Fruit fly (Drosophila melanogaster) whole organism, embryonic: ENCODE results near the gene CG15922.
A peak's percentile ranks its signal among the peaks of the same experiment; 100 is the strongest.

Experiments
- Abd-B ChIP-seq: fragments of 200-800 bp; sonication (Bioruptor generic); optimal IDR thresholded peaks from 2 replicates; lab custom pipeline; 2018; ENCODE audit warnings: missing biosample characterization, mild to moderate bottlenecking, missing genetic modification characterization, moderate library complexity
- Ada2b ChIP-seq: fragments of 200-800 bp; sonication (Bioruptor generic); IDR thresholded peaks from 2 replicates; pipeline ENCODE4 v1.3.6; 2022; ENCODE audit warnings: missing biosample characterization, missing genetic modification characterization
- Atf-2 ChIP-seq: fragments of 200-800 bp; sonication (Bioruptor generic); optimal IDR thresholded peaks from 2 replicates; lab custom pipeline; 2016; ENCODE audit warnings: missing biosample characterization, missing genetic modification characterization
- CG10267 ChIP-seq: fragments of 200-800 bp; sonication (Bioruptor generic); optimal IDR thresholded peaks from 2 replicates; lab custom pipeline; 2018; ENCODE audit warnings: missing biosample characterization, mild to moderate bottlenecking, missing genetic modification characterization, moderate library complexity
- CG12155 ChIP-seq: fragments of 200-800 bp; sonication (Bioruptor generic); optimal IDR thresholded peaks from 3 replicates; lab custom pipeline; 2016; ENCODE audit warnings: missing biosample characterization, missing genetic modification characterization
- CG13894 ChIP-seq: fragments of 200-800 bp; sonication (Bioruptor generic); optimal IDR thresholded peaks from 3 replicates; lab custom pipeline; 2018; ENCODE audit warnings: missing biosample characterization, mild to moderate bottlenecking, missing genetic modification characterization, moderate library complexity
- CG14441 ChIP-seq: fragments of 200-800 bp; sonication (Bioruptor generic); IDR thresholded peaks from 2 replicates; pipeline ENCODE4 v1.3.6; 2022; ENCODE audit warnings: missing biosample characterization, missing genetic modification characterization
- CG15269 ChIP-seq: fragments of 200-800 bp; sonication (Bioruptor generic); optimal IDR thresholded peaks from 2 replicates; lab custom pipeline; 2018; ENCODE audit warnings: missing biosample characterization, mild to moderate bottlenecking, missing genetic modification characterization, moderate library complexity
- CG15514 ChIP-seq: fragments of 200-800 bp; sonication (Bioruptor generic); optimal IDR thresholded peaks from 3 replicates; lab custom pipeline; 2017; ENCODE audit warnings: missing biosample characterization, missing genetic modification characterization, mild to moderate bottlenecking, moderate library complexity, missing genetic modification reagents
- CG16779 ChIP-seq: fragments of 200-800 bp; sonication (Bioruptor generic); IDR thresholded peaks from 2 replicates; pipeline ENCODE4 v1.3.6; 2022; ENCODE audit warnings: missing biosample characterization, missing genetic modification characterization
- CG17186 ChIP-seq: fragments of 200-800 bp; sonication (Bioruptor generic); optimal IDR thresholded peaks from 3 replicates; lab custom pipeline; 2017; ENCODE audit warnings: missing biosample characterization, missing genetic modification reagents, missing genetic modification characterization
- CG17359 ChIP-seq: fragments of 200-800 bp; sonication (Bioruptor generic); optimal IDR thresholded peaks from 3 replicates; lab custom pipeline; 2018; ENCODE audit warnings: missing biosample characterization, mild to moderate bottlenecking, missing genetic modification characterization, moderate library complexity
- CG1832 ChIP-seq: fragments of 200-800 bp; sonication (Bioruptor generic); optimal IDR thresholded peaks from 2 replicates; lab custom pipeline; 2017; ENCODE audit warnings: missing biosample characterization, mild to moderate bottlenecking, missing genetic modification characterization, inconsistent platforms
- CG2116 ChIP-seq: fragments of 200-800 bp; sonication (Bioruptor generic); optimal IDR thresholded peaks from 3 replicates; lab custom pipeline; 2018; ENCODE audit warnings: missing biosample characterization, mild to moderate bottlenecking, missing genetic modification characterization
- CG30020 ChIP-seq: fragments of 200-800 bp; optimal IDR thresholded peaks from 2 replicates; lab custom pipeline; 2019; ENCODE audit warnings: missing biosample characterization, mild to moderate bottlenecking, missing genetic modification characterization, moderate library complexity
- CG30403 ChIP-seq: fragments of 200-800 bp; sonication (Bioruptor generic); optimal IDR thresholded peaks from 3 replicates; lab custom pipeline; 2016; ENCODE audit warnings: missing biosample characterization, missing genetic modification characterization
- CG31441 ChIP-seq: fragments of 200-800 bp; sonication (Bioruptor generic); IDR thresholded peaks from 2 replicates; pipeline ENCODE4 v1.3.6; 2022; ENCODE audit warnings: missing biosample characterization, missing genetic modification characterization
- CG34376 ChIP-seq: fragments of 200-800 bp; sonication (Bioruptor generic); optimal IDR thresholded peaks from 2 replicates; lab custom pipeline; 2018; ENCODE audit warnings: missing biosample characterization, mild to moderate bottlenecking, missing genetic modification characterization
- CG4282 ChIP-seq: fragments of 200-800 bp; sonication (Bioruptor generic); optimal IDR thresholded peaks from 2 replicates; lab custom pipeline; 2016; ENCODE audit warnings: missing biosample characterization, missing genetic modification characterization
- CG4730 ChIP-seq: fragments of 200-800 bp; sonication (Bioruptor generic); IDR thresholded peaks from 2 replicates; pipeline ENCODE4 v1.3.6; 2022; ENCODE audit warnings: missing biosample characterization, missing genetic modification characterization
- CG6654 ChIP-seq: fragments of 200-800 bp; sonication (Bioruptor generic); optimal IDR thresholded peaks from 2 replicates; lab custom pipeline; 2017; ENCODE audit warnings: missing biosample characterization, mild to moderate bottlenecking, missing genetic modification characterization
- CG7271 ChIP-seq: fragments of 200-800 bp; sonication (Bioruptor generic); optimal IDR thresholded peaks from 2 replicates; lab custom pipeline; 2018; ENCODE audit warnings: missing biosample characterization, mild to moderate bottlenecking, missing genetic modification characterization, moderate library complexity
- CG7357 ChIP-seq: fragments of 200-800 bp; sonication (Bioruptor generic); IDR thresholded peaks from 3 replicates; pipeline ENCODE4 v1.3.6; 2022; ENCODE audit warnings: missing biosample characterization, missing genetic modification characterization
- CG9437 ChIP-seq: fragments of 200-800 bp; sonication (Bioruptor generic); optimal IDR thresholded peaks from 2 replicates; lab custom pipeline; 2018; ENCODE audit warnings: missing biosample characterization, mild to moderate bottlenecking, missing genetic modification characterization
- CG9727 ChIP-seq: fragments of 200-800 bp; sonication (Bioruptor generic); optimal IDR thresholded peaks from 3 replicates; lab custom pipeline; 2017; ENCODE audit warnings: missing biosample characterization, mild to moderate bottlenecking, missing genetic modification characterization
- Camta ChIP-seq: fragments of 200-800 bp; sonication (Bioruptor generic); optimal IDR thresholded peaks from 2 replicates; lab custom pipeline; 2016; ENCODE audit warnings: missing biosample characterization, missing genetic modification characterization
- CrebB ChIP-seq: fragments of 200-800 bp; sonication (Bioruptor generic); optimal IDR thresholded peaks from 3 replicates; lab custom pipeline; 2018; ENCODE audit warnings: missing biosample characterization, mild to moderate bottlenecking, missing genetic modification characterization
- Dll ChIP-seq: fragments of 200-800 bp; sonication (Bioruptor generic); IDR thresholded peaks from 4 replicates; pipeline ENCODE4 v1.3.6; 2022; ENCODE audit warnings: missing biosample characterization, missing genetic modification characterization; ENCODE audit not compliant: partially characterized antibody
- E2f2 ChIP-seq: fragments of 200-800 bp; sonication (Bioruptor generic); IDR thresholded peaks from 2 replicates; pipeline ENCODE4 v1.3.6; 2022; ENCODE audit warnings: missing biosample characterization, missing genetic modification characterization
- Elba2 ChIP-seq: fragments of 200-800 bp; sonication (Bioruptor generic); optimal IDR thresholded peaks from 3 replicates; lab custom pipeline; 2016; ENCODE audit warnings: missing biosample characterization, missing genetic modification characterization
- Hr39 ChIP-seq: fragments of >200 bp; optimal IDR thresholded peaks from 2 replicates; lab custom pipeline; 2017
- Kr ChIP-seq: fragments of 200-800 bp; sonication (Bioruptor generic); optimal IDR thresholded peaks from 2 replicates; lab custom pipeline; 2017; ENCODE audit warnings: missing biosample characterization, mild to moderate bottlenecking, missing genetic modification characterization
- Lim3 ChIP-seq: fragments of 200-800 bp; sonication (Bioruptor generic); IDR thresholded peaks from 2 replicates; pipeline ENCODE4 v1.3.6; 2022; ENCODE audit warnings: missing biosample characterization, missing genetic modification characterization
- Oli ChIP-seq: fragments of 200-800 bp; sonication (Bioruptor generic); optimal IDR thresholded peaks from 2 replicates; lab custom pipeline; 2018; ENCODE audit warnings: missing biosample characterization, mild to moderate bottlenecking, missing genetic modification characterization, moderate library complexity
- Optix ChIP-seq: fragments of 200-800 bp; sonication (Bioruptor generic); IDR thresholded peaks from 3 replicates; pipeline ENCODE4 v1.3.6; 2022; ENCODE audit warnings: missing biosample characterization, missing genetic modification characterization
- Taf1 ChIP-seq: fragments of 200-800 bp; sonication (Bioruptor generic); IDR thresholded peaks from 2 replicates; pipeline ENCODE4 v1.3.6; 2022; ENCODE audit warnings: missing biosample characterization, missing genetic modification characterization
- al ChIP-seq: fragments of 200-800 bp; sonication (Bioruptor generic); IDR thresholded peaks from 2 replicates; pipeline ENCODE4 v1.3.6; 2022; ENCODE audit warnings: missing biosample characterization, missing genetic modification characterization
- ash1 ChIP-seq: fragments of 200-800 bp; sonication (Bioruptor generic); optimal IDR thresholded peaks from 2 replicates; lab custom pipeline; 2018; ENCODE audit warnings: missing biosample characterization, mild to moderate bottlenecking, missing genetic modification characterization
- bab2 ChIP-seq: fragments of 200-800 bp; sonication (Bioruptor generic); optimal IDR thresholded peaks from 2 replicates; lab custom pipeline; 2016; ENCODE audit warnings: missing biosample characterization, missing genetic modification characterization
- bigmax ChIP-seq: fragments of 200-800 bp; sonication (Bioruptor generic); optimal IDR thresholded peaks from 2 replicates; lab custom pipeline; 2018; ENCODE audit warnings: missing biosample characterization, mild to moderate bottlenecking, missing genetic modification characterization
- cg ChIP-seq: fragments of 200-800 bp; sonication (Bioruptor generic); optimal IDR thresholded peaks from 3 replicates; lab custom pipeline; 2019; ENCODE audit warnings: missing biosample characterization, mild to moderate bottlenecking, missing genetic modification characterization, moderate library complexity
- chinmo ChIP-seq: fragments of 200-800 bp; sonication (Bioruptor generic); IDR thresholded peaks from 4 replicates; pipeline ENCODE4 v1.3.6; 2022; ENCODE audit warnings: missing biosample characterization, missing genetic modification characterization; ENCODE audit not compliant: partially characterized antibody
- danr ChIP-seq: fragments of 200-800 bp; sonication (Bioruptor generic); IDR thresholded peaks from 2 replicates; pipeline ENCODE4 v1.3.6; 2022; ENCODE audit warnings: missing biosample characterization, missing genetic modification characterization
- gfzf ChIP-seq: fragments of 200-800 bp; sonication (Bioruptor generic); optimal IDR thresholded peaks from 2 replicates; lab custom pipeline; 2016; ENCODE audit warnings: missing biosample characterization, mild to moderate bottlenecking, missing genetic modification characterization, moderate library complexity
- hkb ChIP-seq, 2 experiments: fragments of 200-800 bp in 1 of 2; fragments of >200 bp in 1 of 2; sonication (Bioruptor generic) in 1 of 2; IDR thresholded peaks in 1 of 2; optimal IDR thresholded peaks in 1 of 2; 2 replicates each; pipeline versions ENCODE4 v1.3.6 to Lab custom; 2017 to 2022; ENCODE audit warnings: missing biosample characterization in 1 of 2, missing genetic modification characterization in 1 of 2
- lab ChIP-seq: fragments of 200-800 bp; sonication (Bioruptor generic); optimal IDR thresholded peaks from 3 replicates; lab custom pipeline; 2017; ENCODE audit warnings: missing biosample characterization, missing genetic modification characterization, mild to moderate bottlenecking, moderate library complexity, missing genetic modification reagents
- nom ChIP-seq: fragments of 200-800 bp; sonication (Bioruptor generic); optimal IDR thresholded peaks from 2 replicates; lab custom pipeline; 2017; ENCODE audit warnings: missing biosample characterization, missing genetic modification characterization, mild to moderate bottlenecking, moderate library complexity, missing genetic modification reagents
- odd ChIP-seq: fragments of 200-800 bp; sonication (Bioruptor generic); optimal IDR thresholded peaks from 2 replicates; lab custom pipeline; 2017; ENCODE audit warnings: missing biosample characterization, mild to moderate bottlenecking, missing genetic modification characterization
- row ChIP-seq: fragments of 200-800 bp; sonication (Bioruptor generic); IDR thresholded peaks from 3 replicates; pipeline ENCODE4 v1.3.6; 2022; ENCODE audit warnings: missing biosample characterization, missing genetic modification characterization
- sens ChIP-seq: fragments of 200-800 bp; sonication (Bioruptor generic); peaks from one replicate; lab custom pipeline; 2016; ENCODE audit warnings: missing biosample characterization, missing genetic modification characterization
- slbo ChIP-seq: fragments of 200-800 bp; sonication (Bioruptor generic); IDR thresholded peaks from 2 replicates; pipeline ENCODE4 v1.3.6; 2022; ENCODE audit warnings: missing biosample characterization, missing genetic modification characterization
- yki ChIP-seq: fragments of >200 bp; optimal IDR thresholded peaks from 3 replicates; lab custom pipeline; 2018

CG15922 gene

DNA sequence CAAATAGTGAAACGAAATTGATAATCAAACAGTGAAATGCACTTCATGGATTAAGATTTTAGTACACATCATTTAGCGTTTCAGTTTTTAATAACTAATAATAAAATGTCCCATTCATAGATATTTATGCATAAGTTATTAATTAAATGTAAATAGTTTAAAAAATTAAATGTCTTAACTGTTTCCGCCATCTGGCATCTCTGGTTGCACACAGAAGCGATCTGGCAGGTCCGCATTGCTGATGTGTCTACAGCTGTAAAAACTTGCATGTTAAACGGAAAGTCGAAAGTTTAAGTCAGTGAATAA, 28.4 kb upstream of the CG15922 start, which contains the start of gene Srp72 (continued):
- TF ChIP-seq CG17186, result peak; percentile 18
- peak; percentile 70 for TF ChIP-seq slbo (GFP tag; lab: Robert Waterston, UW)
- TF ChIP-seq CG30403 (GFP tag; lab: Kevin White, UChicago), result peak; percentile 68
- no peak for TF ChIP-seq cg (GFP tag; lab: Kevin White, UChicago)
- peak; percentile 66 for TF ChIP-seq CG9727
- TF ChIP-seq CG13894, result no peak
- peak; percentile 82 for TF ChIP-seq sens (GFP tag; lab: Kevin White, UChicago)
- TF ChIP-seq Lim3 (GFP tag; lab: Robert Waterston, UW), result no peak
- no peak for TF ChIP-seq CG1832 (GFP tag; lab: Kevin White, UChicago)
- no peak for TF ChIP-seq Taf1 (GFP tag; lab: Robert Waterston, UW)
- TF ChIP-seq CG17359 (tag; lab: Kevin White, UChicago), result peak; percentile 60
- TF ChIP-seq CG14441 (GFP tag; lab: Robert Waterston, UW), result peak; percentile 47; the same call in 1 of the 2 replicates
- no peak for TF ChIP-seq CG4282 (GFP tag; lab: Kevin White, UChicago)
- TF ChIP-seq CG12155 (GFP tag; lab: Kevin White, UChicago), result peak; percentile 51
- TF ChIP-seq lab (GFP tag; lab: Kevin White, UChicago), result peak; percentile 58
- no peak for TF ChIP-seq CG4730 (GFP tag; lab: Robert Waterston, UW)
- no peak for TF ChIP-seq Hr39 (lab: Kevin White, UChicago)
- TF ChIP-seq CG7271 (tag; lab: Kevin White, UChicago), result no peak
- TF ChIP-seq CG6654 (GFP tag; lab: Kevin White, UChicago), result no peak
- TF ChIP-seq chinmo, result no peak
- TF ChIP-seq bab2 (GFP tag; lab: Kevin White, UChicago), result peak; percentile 20
- peak; percentile 38 for TF ChIP-seq CG30020 (tag; lab: Kevin White, UChicago)
- no peak for TF ChIP-seq Camta (GFP tag; lab: Kevin White, UChicago)
- peak; percentile 33; the same call in 1 of the 2 replicates for TF ChIP-seq al
- TF ChIP-seq Optix (GFP tag; lab: Robert Waterston, UW), result no peak
- TF ChIP-seq danr (GFP tag; lab: Robert Waterston, UW), result no peak
- no peak for TF ChIP-seq Atf-2
- TF ChIP-seq E2f2 (GFP tag; lab: Robert Waterston, UW), result peak; percentile 59
- peak; percentile 74 for TF ChIP-seq CG10267 (tag; lab: Kevin White, UChicago)
- no peak for TF ChIP-seq hkb (optimal IDR thresholded peaks at IDR 0.05; lab: Kevin White, UChicago)
- peak; percentile 63 for TF ChIP-seq hkb (GFP tag; IDR thresholded peaks at IDR 0.05; lab: Robert Waterston, UW)
- no peak for TF ChIP-seq Kr (GFP tag; lab: Kevin White, UChicago)
- TF ChIP-seq CG7357 (GFP tag; lab: Robert Waterston, UW), result peak; percentile 14; the same call in 1 of the 3 replicates
- no peak for TF ChIP-seq Elba2 (GFP tag; lab: Kevin White, UChicago)
- TF ChIP-seq bigmax (GFP tag; lab: Kevin White, UChicago), result no peak
- no peak for TF ChIP-seq odd (GFP tag; lab: Kevin White, UChicago)
- peak; percentile 56 for TF ChIP-seq gfzf (GFP tag; lab: Kevin White, UChicago)
- TF ChIP-seq Abd-B (GFP tag; lab: Kevin White, UChicago), result no peak
- TF ChIP-seq ash1 (GFP tag; lab: Kevin White, UChicago), result no peak
- TF ChIP-seq CG15514 (GFP tag; lab: Kevin White, UChicago), result peak; percentile 52
- peak; percentile 18 for TF ChIP-seq CG2116 (GFP tag; lab: Kevin White, UChicago)
- peak; percentile 24 for TF ChIP-seq Oli
- TF ChIP-seq row (GFP tag; lab: Robert Waterston, UW), result peak; percentile 68
- no peak for TF ChIP-seq CrebB
- peak; percentile 38 for TF ChIP-seq Ada2b
- TF ChIP-seq CG31441, result 0 out of 2 replicates have a peak, but pooled peaks have one; percentile 21
- TF ChIP-seq CG9437, result peak; percentile 84
- TF ChIP-seq CG15269 (tag; lab: Kevin White, UChicago), result no peak
- peak; percentile 33 for TF ChIP-seq CG34376 (GFP tag; lab: Kevin White, UChicago)
- no peak for TF ChIP-seq yki (lab: Kevin White, UChicago)
- no peak for TF ChIP-seq CG16779 (GFP tag; lab: Robert Waterston, UW)
- TF ChIP-seq Dll (GFP tag; lab: Robert Waterston, UW), result 0 out of 4 replicates have a peak, but pooled peaks have one; percentile 43
- no peak for TF ChIP-seq nom (GFP tag; lab: Kevin White, UChicago)
